Worm (Caenorhabditis elegans): ENCODE data around the gene ZC443.1.

The ZC443.1 gene

ce11 chrV:12760913-12761312 lies 49.0 kb downstream of the ZC443.1 start, which contains the start of gene F18E2.15:
F18E2.15 (minus strand) TSS chrV:12761013.
- no peak for TF ChIP-seq sma-3 (GFP tag; optimal IDR thresholded peaks at IDR 0.05)
- TF ChIP-seq lin-39 (tag; optimal IDR thresholded peaks at IDR 0.05), result no peak
- no peak for TF ChIP-seq mab-5 (tag; optimal IDR thresholded peaks at IDR 0.05)
- no peak for TF ChIP-seq aly-2 (tag; optimal IDR thresholded peaks at IDR 0.05)
- no peak for TF ChIP-seq crh-2 (tag; optimal IDR thresholded peaks at IDR 0.05)
- no peak for TF ChIP-seq unc-62 (GFP tag; optimal IDR thresholded peaks at IDR 0.05)

- TF ChIP-seq aly-2 (tag; optimal IDR thresholded peaks at IDR 0.05) (no peak), R02D3.7 (tag; optimal IDR thresholded peaks at IDR 0.05) (no peak), lin-11 (tag; optimal IDR thresholded peaks at IDR 0.05) (no peak), ceh-82 (tag; optimal IDR thresholded peaks at IDR 0.05) (no peak), zag-1 (tag; optimal IDR thresholded peaks at IDR 0.05) (no peak), nhr-6 (tag; optimal IDR thresholded peaks at IDR 0.05) (no peak), nhr-237 (tag; optimal IDR thresholded peaks at IDR 0.05) (no peak), Y55F3AM.14 (GFP tag; optimal IDR thresholded peaks at IDR 0.05) (no peak), crh-2 (tag; optimal IDR thresholded peaks at IDR 0.05) (no peak), peb-1 (tag; optimal IDR thresholded peaks at IDR 0.05) (no peak)
Measured at ce11 chrV:12759660-12760059, 50.2 kb downstream of the ZC443.1 start, which contains the start of gene papl-1. papl-1 (minus strand) TSS chrV:12759760.
